Worm (Caenorhabditis elegans): ENCODE measurements around the gene F20C5.7.

Gene F20C5.7

ce11 chrIV:8754146-8754545 is 8.7 kb upstream of the F20C5.7 start:
- TF ChIP-seq cog-1 (tag; optimal IDR thresholded peaks at IDR 0.05) (no peak), klf-2 (GFP tag; conservative IDR thresholded peaks at IDR 0.05) (no peak), T22C8.4 (GFP tag; IDR thresholded peaks at IDR 0.05) (no peak), ztf-29 (GFP tag; IDR thresholded peaks at IDR 0.05) (no peak), tab-1 (GFP tag; IDR thresholded peaks at IDR 0.05) (no peak), flt-1 (GFP tag; IDR thresholded peaks at IDR 0.05) (no peak), ref-1 (GFP tag; conservative IDR thresholded peaks at IDR 0.05) (no peak), ztf-23 (GFP tag; IDR thresholded peaks at IDR 0.05) (no peak), med-1 (GFP tag; optimal IDR thresholded peaks at IDR 0.05; ENCODE audit: insufficient read depth) (no peak)

- TF ChIP-seq med-1 (GFP tag; optimal IDR thresholded peaks at IDR 0.05; ENCODE audit: insufficient read depth) (no peak), ztf-29 (GFP tag; IDR thresholded peaks at IDR 0.05) (no peak), T22C8.4 (GFP tag; IDR thresholded peaks at IDR 0.05) (no peak), ztf-23 (GFP tag; IDR thresholded peaks at IDR 0.05) (no peak), cog-1 (tag; optimal IDR thresholded peaks at IDR 0.05) (no peak), ref-1 (GFP tag; conservative IDR thresholded peaks at IDR 0.05) (no peak), flt-1 (GFP tag; IDR thresholded peaks at IDR 0.05) (no peak), klf-2 (GFP tag; conservative IDR thresholded peaks at IDR 0.05) (no peak), tab-1 (GFP tag; IDR thresholded peaks at IDR 0.05) (no peak)
Observed at ce11 chrIV:8752492-8752891, 7.0 kb upstream of the F20C5.7 start.

- TF ChIP-seq T22C8.4 (GFP tag; IDR thresholded peaks at IDR 0.05) (no peak), flt-1 (GFP tag; IDR thresholded peaks at IDR 0.05) (no peak), tab-1 (GFP tag; IDR thresholded peaks at IDR 0.05) (no peak), ztf-23 (GFP tag; IDR thresholded peaks at IDR 0.05) (no peak), cog-1 (tag; optimal IDR thresholded peaks at IDR 0.05) (no peak), klf-2 (GFP tag; conservative IDR thresholded peaks at IDR 0.05) (no peak), ztf-29 (GFP tag; IDR thresholded peaks at IDR 0.05) (no peak), ref-1 (GFP tag; conservative IDR thresholded peaks at IDR 0.05) (no peak), med-1 (GFP tag; optimal IDR thresholded peaks at IDR 0.05; ENCODE audit: insufficient read depth) (no peak)
Observed at ce11 chrIV:8748967-8749366, 3.5 kb upstream of the F20C5.7 start.

DNA sequence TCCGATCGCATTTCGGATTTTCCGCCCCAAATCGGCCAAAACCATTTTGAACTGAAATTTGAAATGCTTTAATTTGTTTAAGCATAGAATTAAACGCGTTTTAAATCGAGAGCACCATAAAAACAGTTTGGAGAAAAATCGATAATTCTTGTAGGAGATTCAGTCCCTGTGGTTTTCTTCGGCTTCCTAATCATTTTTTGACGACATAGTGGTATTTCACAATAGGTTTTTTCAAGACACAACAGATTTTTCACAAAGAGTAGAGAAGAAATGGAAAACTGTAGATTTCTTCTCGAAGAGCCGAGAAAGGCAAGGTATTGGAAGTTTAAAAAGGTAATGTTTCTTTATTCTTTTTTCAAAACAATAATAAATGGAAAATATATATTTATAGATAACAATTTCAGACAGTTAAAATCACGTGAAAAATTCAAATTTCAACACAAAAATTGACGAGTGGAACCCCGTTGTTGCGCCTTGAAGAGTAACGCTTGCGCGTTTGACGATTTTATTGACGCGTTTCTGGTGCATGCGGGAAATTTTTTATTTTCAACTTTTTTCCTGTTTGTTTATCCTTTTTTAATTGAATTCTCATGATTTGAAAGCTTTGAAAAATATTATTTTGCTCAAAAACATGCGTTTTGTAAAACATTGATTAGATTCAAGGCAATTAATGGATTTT is 1.7 kb downstream of the F20C5.7 start, which contains the start of gene F21D5.7:
TSS of gene F21D5.7 (minus strand) at position 51 of the 679 bp plus-strand sequence.
- TF ChIP-seq cog-1 (tag; optimal IDR thresholded peaks at IDR 0.05): no peak
- 0 out of 2 replicates have a peak, but pooled peaks have one; percentile 34 for TF ChIP-seq T22C8.4 (GFP tag; IDR thresholded peaks at IDR 0.05)

DNA sequence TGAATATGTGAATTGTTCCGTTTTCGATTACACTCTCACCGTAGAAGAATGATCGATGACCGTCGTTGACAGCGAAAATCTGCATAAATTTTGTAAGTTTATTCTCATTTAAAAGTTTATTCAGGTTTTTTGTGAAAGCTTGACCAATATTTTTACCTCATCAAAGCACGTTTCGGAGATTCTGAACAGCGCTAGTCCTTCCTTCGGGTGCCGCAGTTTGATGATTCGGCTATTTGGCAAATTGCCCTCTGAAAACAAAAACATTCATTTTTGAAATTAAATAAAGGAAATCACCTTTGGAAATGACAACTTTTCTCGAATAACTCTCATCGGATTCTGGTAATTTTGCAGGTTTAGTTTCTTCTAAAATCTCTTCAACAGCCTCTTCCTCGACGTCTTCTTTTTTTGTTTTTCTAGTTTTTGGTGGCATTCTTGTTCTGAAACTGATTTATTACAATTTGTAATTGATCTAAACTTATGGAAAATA is 4.5 kb downstream of the F20C5.7 start, which contains the start of gene F21D5.6:
TSS of gene F21D5.6 (minus strand) at position 437 of the 487 bp plus-strand sequence.
- TF ChIP-seq ztf-23 (GFP tag; IDR thresholded peaks at IDR 0.05) (no peak), flt-1 (GFP tag; IDR thresholded peaks at IDR 0.05) (0 out of 2 replicates have a peak, but pooled peaks have one; percentile 33)

- TF ChIP-seq cog-1 (tag; optimal IDR thresholded peaks at IDR 0.05) (no peak), tab-1 (GFP tag; IDR thresholded peaks at IDR 0.05) (no peak), ztf-29 (GFP tag; IDR thresholded peaks at IDR 0.05) (no peak), klf-2 (GFP tag; conservative IDR thresholded peaks at IDR 0.05) (no peak), med-1 (GFP tag; optimal IDR thresholded peaks at IDR 0.05; ENCODE audit: insufficient read depth) (no peak), ref-1 (GFP tag; conservative IDR thresholded peaks at IDR 0.05) (no peak), ztf-23 (GFP tag; IDR thresholded peaks at IDR 0.05) (no peak), T22C8.4 (GFP tag; IDR thresholded peaks at IDR 0.05) (no peak)
Observed at ce11 chrIV:8739926-8740325, 5.6 kb downstream of the F20C5.7 start, which contains the start of gene mrps-33. TSS of gene mrps-33 (minus strand) at chrIV:8740026.

DNA sequence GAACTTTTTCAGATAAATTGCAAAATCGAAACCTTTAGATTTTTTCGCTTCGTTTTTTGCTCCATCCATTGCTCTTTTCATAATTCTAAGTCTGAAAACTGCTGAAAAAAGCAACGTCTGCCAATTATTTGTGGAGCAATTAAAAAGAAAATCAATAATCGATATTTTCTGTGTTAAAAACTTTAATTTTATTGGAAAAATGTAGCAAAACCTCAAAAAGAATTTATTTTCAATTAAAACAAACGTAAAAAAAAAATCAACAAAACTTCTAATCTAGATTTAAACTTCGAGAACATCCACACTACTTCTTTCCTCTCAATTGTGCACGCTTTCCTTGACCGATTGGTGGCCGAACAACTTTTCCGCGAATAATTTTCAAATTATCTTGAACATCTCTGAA is 6.2 kb downstream of the F20C5.7 start, which contains the start of gene F21D5.5:
TSS of gene F21D5.5 (minus strand) at position 101 of the 400 bp plus-strand sequence.
- no peak for TF ChIP-seq T22C8.4 (GFP tag; IDR thresholded peaks at IDR 0.05)
- no peak for TF ChIP-seq tab-1 (GFP tag; IDR thresholded peaks at IDR 0.05)
- TF ChIP-seq med-1 (GFP tag; optimal IDR thresholded peaks at IDR 0.05; ENCODE audit: insufficient read depth): no peak
- TF ChIP-seq ref-1 (GFP tag; conservative IDR thresholded peaks at IDR 0.05): no peak
- no peak for TF ChIP-seq klf-2 (GFP tag; conservative IDR thresholded peaks at IDR 0.05)
- TF ChIP-seq flt-1 (GFP tag; IDR thresholded peaks at IDR 0.05): no peak
- TF ChIP-seq ztf-29 (GFP tag; IDR thresholded peaks at IDR 0.05): no peak
- TF ChIP-seq ztf-23 (GFP tag; IDR thresholded peaks at IDR 0.05): no peak
- no peak for TF ChIP-seq cog-1 (tag; optimal IDR thresholded peaks at IDR 0.05)

DNA sequence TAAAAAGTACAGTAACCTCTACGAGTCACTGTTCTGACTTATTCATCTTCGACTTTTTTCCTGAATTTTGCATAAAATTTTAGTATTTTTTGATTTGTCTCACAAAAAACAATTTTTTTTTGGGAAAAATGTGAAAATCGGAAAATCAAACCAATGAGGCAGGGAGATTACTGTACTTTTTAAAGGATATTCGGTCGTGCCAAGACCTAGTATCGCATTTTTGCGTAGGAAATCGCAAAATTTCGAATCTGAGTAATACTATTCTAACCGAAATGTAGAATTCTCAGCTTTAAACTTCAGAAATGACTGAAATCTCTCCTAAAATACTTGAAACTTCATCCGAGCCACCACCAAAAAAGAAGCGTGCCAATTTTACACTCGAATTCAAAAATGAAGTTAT is 7.7 kb downstream of the F20C5.7 start, which contains the start of gene F21D5.4:
TSS of gene F21D5.4 (plus strand) at position 301 of the 400 bp plus-strand sequence.
- no peak for TF ChIP-seq tab-1 (GFP tag; IDR thresholded peaks at IDR 0.05)
- no peak for TF ChIP-seq ztf-29 (GFP tag; IDR thresholded peaks at IDR 0.05)
- TF ChIP-seq med-1 (GFP tag; optimal IDR thresholded peaks at IDR 0.05; ENCODE audit: insufficient read depth): no peak
- no peak for TF ChIP-seq ref-1 (GFP tag; conservative IDR thresholded peaks at IDR 0.05)
- TF ChIP-seq flt-1 (GFP tag; IDR thresholded peaks at IDR 0.05): no peak
- no peak for TF ChIP-seq T22C8.4 (GFP tag; IDR thresholded peaks at IDR 0.05)
- TF ChIP-seq ztf-23 (GFP tag; IDR thresholded peaks at IDR 0.05): no peak
- TF ChIP-seq cog-1 (tag; optimal IDR thresholded peaks at IDR 0.05): no peak
- TF ChIP-seq klf-2 (GFP tag; conservative IDR thresholded peaks at IDR 0.05): no peak

DNA sequence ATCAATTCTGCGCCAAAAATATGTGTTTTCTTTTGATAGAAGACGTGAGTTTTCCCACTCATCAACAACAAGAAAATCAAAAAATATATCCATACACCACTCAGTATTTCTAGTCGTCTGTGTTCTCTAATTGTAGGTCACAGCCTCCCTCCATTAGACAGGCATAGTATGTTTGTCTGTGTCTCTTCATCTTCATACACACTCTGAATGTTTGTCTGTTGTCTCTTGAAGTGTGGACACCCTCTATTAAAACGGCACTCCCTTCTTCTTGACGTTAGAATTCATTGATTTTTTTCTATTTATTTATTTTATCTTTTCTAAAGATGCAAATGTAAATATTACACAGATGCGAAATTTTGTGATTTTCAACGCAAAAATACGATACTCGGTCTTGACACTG is 8.1 kb downstream of the F20C5.7 start:
- TF ChIP-seq med-1 (GFP tag; optimal IDR thresholded peaks at IDR 0.05; ENCODE audit: insufficient read depth) (no peak), ztf-29 (GFP tag; IDR thresholded peaks at IDR 0.05) (no peak), T22C8.4 (GFP tag; IDR thresholded peaks at IDR 0.05) (no peak), klf-2 (GFP tag; conservative IDR thresholded peaks at IDR 0.05) (no peak), tab-1 (GFP tag; IDR thresholded peaks at IDR 0.05) (no peak), cog-1 (tag; optimal IDR thresholded peaks at IDR 0.05) (no peak), ref-1 (GFP tag; conservative IDR thresholded peaks at IDR 0.05) (no peak), flt-1 (GFP tag; IDR thresholded peaks at IDR 0.05) (no peak), ztf-23 (GFP tag; IDR thresholded peaks at IDR 0.05) (no peak)
